Fruit fly (Drosophila melanogaster) whole organism, embryonic: ENCODE results near the gene Cpr66Cb.

Experiments used
- Ada2b ChIP-seq: fragments of 200-800 bp; sonication (Bioruptor generic); IDR thresholded peaks from 2 replicates; pipeline ENCODE4 v1.3.6; 2022; ENCODE audit warnings: missing biosample characterization, missing genetic modification characterization
- B-H1 ChIP-seq: fragments of 200-800 bp; sonication (Bioruptor generic); IDR thresholded peaks from 3 replicates; pipeline ENCODE4 v1.3.6; 2022; ENCODE audit warnings: missing biosample characterization, missing genetic modification characterization
- C15 ChIP-seq: fragments of 200-800 bp; sonication (Bioruptor generic); IDR thresholded peaks from 3 replicates; pipeline ENCODE4 v1.3.6; 2022; ENCODE audit warnings: missing biosample characterization, missing genetic modification characterization
- CG12155 ChIP-seq: fragments of 200-800 bp; sonication (Bioruptor generic); optimal IDR thresholded peaks from 3 replicates; lab custom pipeline; 2016; ENCODE audit warnings: missing biosample characterization, missing genetic modification characterization
- CG12744 ChIP-seq: fragments of 200-800 bp; sonication (Bioruptor generic); optimal IDR thresholded peaks from 2 replicates; lab custom pipeline; 2016; ENCODE audit warnings: missing biosample characterization, missing genetic modification characterization
- CG14014 ChIP-seq: fragments of 200-800 bp; sonication (Bioruptor generic); IDR thresholded peaks from 2 replicates; pipeline ENCODE4 v1.3.6; 2022; ENCODE audit warnings: missing biosample characterization, missing genetic modification characterization
- CG14667 ChIP-seq: fragments of 200-800 bp; sonication (Bioruptor generic); IDR thresholded peaks from 2 replicates; pipeline ENCODE4 v1.3.6; 2022; ENCODE audit warnings: missing biosample characterization, missing genetic modification characterization
- CG14710 ChIP-seq: fragments of 200-800 bp; sonication (Bioruptor generic); optimal IDR thresholded peaks from 3 replicates; lab custom pipeline; 2019; ENCODE audit warnings: missing biosample characterization, mild to moderate bottlenecking, missing genetic modification characterization, moderate library complexity
- CG15011 ChIP-seq: fragments of 200-800 bp; sonication (Bioruptor generic); optimal IDR thresholded peaks from 3 replicates; lab custom pipeline; 2018; ENCODE audit warnings: missing biosample characterization, mild to moderate bottlenecking, missing genetic modification characterization
- CG15269 ChIP-seq: fragments of 200-800 bp; sonication (Bioruptor generic); optimal IDR thresholded peaks from 2 replicates; lab custom pipeline; 2018; ENCODE audit warnings: missing biosample characterization, mild to moderate bottlenecking, missing genetic modification characterization, moderate library complexity
- CG16815 ChIP-seq: fragments of 200-800 bp; sonication (Bioruptor generic); optimal IDR thresholded peaks from 3 replicates; lab custom pipeline; 2017; ENCODE audit warnings: missing biosample characterization, mild to moderate bottlenecking, missing genetic modification characterization
- CG17912 ChIP-seq: fragments of 200-800 bp; sonication (Bioruptor generic); optimal IDR thresholded peaks from 2 replicates; lab custom pipeline; 2018; ENCODE audit warnings: missing biosample characterization, mild to moderate bottlenecking, missing genetic modification characterization
- CG18476 ChIP-seq: fragments of 200-800 bp; sonication (Bioruptor generic); optimal IDR thresholded peaks from 2 replicates; lab custom pipeline; 2016; ENCODE audit warnings: missing biosample characterization, mild to moderate bottlenecking, missing genetic modification characterization
- CG2116 ChIP-seq: fragments of 200-800 bp; sonication (Bioruptor generic); optimal IDR thresholded peaks from 3 replicates; lab custom pipeline; 2018; ENCODE audit warnings: missing biosample characterization, mild to moderate bottlenecking, missing genetic modification characterization
- CG2120 ChIP-seq: fragments of 200-800 bp; sonication (Bioruptor generic); optimal IDR thresholded peaks from 3 replicates; lab custom pipeline; 2016; ENCODE audit warnings: missing biosample characterization, missing genetic modification characterization
- CG2202 ChIP-seq: fragments of 200-800 bp; sonication (Bioruptor generic); optimal IDR thresholded peaks from 2 replicates; lab custom pipeline; 2018; ENCODE audit warnings: missing biosample characterization, mild to moderate bottlenecking, missing genetic modification characterization
- CG31224 ChIP-seq: fragments of 200-800 bp; sonication (Bioruptor generic); IDR thresholded peaks from 2 replicates; pipeline ENCODE4 v1.3.6; 2022; ENCODE audit warnings: missing biosample characterization, missing genetic modification characterization
- CG3163 ChIP-seq: fragments of 200-800 bp; sonication (Bioruptor generic); optimal IDR thresholded peaks from 3 replicates; lab custom pipeline; 2016; ENCODE audit warnings: missing biosample characterization, missing genetic modification characterization
- CG32532 ChIP-seq: fragments of 200-800 bp; sonication (Bioruptor generic); IDR thresholded peaks from 2 replicates; pipeline ENCODE4 v1.3.6; 2022; ENCODE audit warnings: missing biosample characterization, missing genetic modification characterization
- CG43689 ChIP-seq: fragments of 200-800 bp; sonication (Bioruptor generic); IDR thresholded peaks from 2 replicates; pipeline ENCODE4 v1.3.6; 2022; ENCODE audit warnings: missing biosample characterization, missing genetic modification characterization
- CG4707 ChIP-seq: fragments of 200-800 bp; sonication (Bioruptor generic); optimal IDR thresholded peaks from 2 replicates; lab custom pipeline; 2018; ENCODE audit warnings: missing biosample characterization, mild to moderate bottlenecking, missing genetic modification characterization, moderate library complexity
- CG8290 ChIP-seq, 3 experiments: fragments of 200-800 bp; sonication (Bioruptor generic); optimal IDR thresholded peaks; 2 replicates each; lab custom pipeline; 2016 to 2019; ENCODE audit warnings: missing biosample characterization in 3 of 3, missing genetic modification characterization in 3 of 3, mild to moderate bottlenecking in 2 of 3, moderate library complexity in 1 of 3
- CG8924 ChIP-seq: fragments of 200-800 bp; optimal IDR thresholded peaks from 3 replicates; lab custom pipeline; 2019; ENCODE audit warnings: missing biosample characterization, mild to moderate bottlenecking, missing genetic modification characterization, moderate library complexity
- CG9876 ChIP-seq: fragments of 200-800 bp; sonication (Bioruptor generic); optimal IDR thresholded peaks from 2 replicates; lab custom pipeline; 2016; ENCODE audit warnings: missing biosample characterization, missing genetic modification characterization
- Dbx ChIP-seq: fragments of 200-800 bp; sonication (Bioruptor generic); IDR thresholded peaks from 3 replicates; pipeline ENCODE4 v1.3.6; 2022; ENCODE audit warnings: missing biosample characterization, missing genetic modification characterization
- Ets97D ChIP-seq: fragments of 200-800 bp; sonication (Bioruptor generic); optimal IDR thresholded peaks from 3 replicates; lab custom pipeline; 2016; ENCODE audit warnings: missing biosample characterization, missing genetic modification characterization
- GATAe ChIP-seq: fragments of 200-800 bp; sonication (Bioruptor generic); conservative IDR thresholded peaks from 2 replicates; pipeline ENCODE4 v1.3.6; 2022; ENCODE audit warnings: missing biosample characterization, missing genetic modification characterization
- Jarid2 ChIP-seq: fragments of 200-800 bp; sonication (Bioruptor generic); optimal IDR thresholded peaks from 3 replicates; lab custom pipeline; 2017; ENCODE audit warnings: mild to moderate bottlenecking, missing biosample characterization, missing genetic modification reagents, missing genetic modification characterization
- Meics ChIP-seq: fragments of 200-800 bp; sonication (Bioruptor generic); optimal IDR thresholded peaks from 2 replicates; lab custom pipeline; 2017; ENCODE audit warnings: missing biosample characterization, mild to moderate bottlenecking, missing genetic modification characterization
- Mrtf ChIP-seq: fragments of 200-800 bp; sonication (Bioruptor generic); IDR thresholded peaks from 3 replicates; pipeline ENCODE4 v1.3.6; 2022; ENCODE audit warnings: missing biosample characterization, missing genetic modification characterization
- Spps ChIP-seq: fragments of 200-800 bp; sonication (Bioruptor generic); optimal IDR thresholded peaks from 2 replicates; lab custom pipeline; 2018; ENCODE audit warnings: missing biosample characterization, mild to moderate bottlenecking, missing genetic modification characterization
- Trl ChIP-seq, 3 experiments: fragments of >200 bp in 2 of 3; fragments of 200-800 bp in 1 of 3; sonication (Bioruptor generic) in 1 of 3; optimal IDR thresholded peaks; 2 replicates in 1 of 3; 3 replicates in 2 of 3; lab custom pipeline; 2016 to 2017; ENCODE audit warnings: missing biosample characterization in 1 of 3, missing genetic modification characterization in 1 of 3
- Xbp1 ChIP-seq: fragments of 200-800 bp; sonication (Bioruptor generic); optimal IDR thresholded peaks from 3 replicates; lab custom pipeline; 2016; ENCODE audit warnings: missing biosample characterization, mild to moderate bottlenecking, missing genetic modification characterization
- bsh ChIP-seq, 2 experiments: fragments of 200-800 bp; sonication (Bioruptor generic); optimal IDR thresholded peaks; 2 replicates each; lab custom pipeline; 2017 to 2018; ENCODE audit warnings: mild to moderate bottlenecking in 2 of 2, missing biosample characterization in 2 of 2, missing genetic modification characterization in 2 of 2, moderate library complexity in 1 of 2
- corto ChIP-seq: fragments of 200-800 bp; sonication (Bioruptor generic); optimal IDR thresholded peaks from 2 replicates; lab custom pipeline; 2016; ENCODE audit warnings: missing biosample characterization, mild to moderate bottlenecking, missing genetic modification characterization, moderate library complexity
- emc ChIP-seq: fragments of 200-800 bp; sonication (Bioruptor generic); optimal IDR thresholded peaks from 2 replicates; lab custom pipeline; 2016; ENCODE audit warnings: missing biosample characterization, missing genetic modification characterization
- ewg ChIP-seq: fragments of 200-800 bp; sonication (Bioruptor generic); optimal IDR thresholded peaks from 3 replicates; lab custom pipeline; 2017; ENCODE audit warnings: mild to moderate bottlenecking, missing biosample characterization, missing genetic modification reagents, missing genetic modification characterization
- lmd ChIP-seq: fragments of 200-800 bp; sonication (Bioruptor generic); IDR thresholded peaks from 2 replicates; pipeline ENCODE4 v1.3.6; 2022; ENCODE audit warnings: missing biosample characterization, missing genetic modification characterization
- otp ChIP-seq: fragments of 200-800 bp; sonication (Bioruptor generic); IDR thresholded peaks from 3 replicates; pipeline ENCODE4, ENCODE4 v1.3.6; 2022; ENCODE audit warnings: missing biosample characterization, missing genetic modification characterization
- peb ChIP-seq: fragments of 200-800 bp; sonication (Bioruptor generic); IDR thresholded peaks from 2 replicates; pipeline ENCODE4 v1.3.6; 2022; ENCODE audit warnings: missing biosample characterization, missing genetic modification characterization
- pnt ChIP-seq: fragments of 200-800 bp; sonication (Bioruptor generic); optimal IDR thresholded peaks from 3 replicates; lab custom pipeline; 2016; ENCODE audit warnings: missing biosample characterization, missing genetic modification characterization
- repo ChIP-seq: fragments of 200-800 bp; sonication (Bioruptor generic); optimal IDR thresholded peaks from 2 replicates; lab custom pipeline; 2016; ENCODE audit warnings: missing biosample characterization, missing genetic modification characterization
- sima ChIP-seq: fragments of 200-800 bp; sonication (Bioruptor generic); optimal IDR thresholded peaks from 2 replicates; lab custom pipeline; 2016; ENCODE audit warnings: missing biosample characterization, missing genetic modification characterization
- sna ChIP-seq: fragments of 200-800 bp; sonication (Bioruptor generic); IDR thresholded peaks from 2 replicates; pipeline ENCODE4 v1.3.6; 2022; ENCODE audit warnings: missing biosample characterization, missing genetic modification characterization; ENCODE audit not compliant: partially characterized antibody
- stc ChIP-seq: fragments of 200-800 bp; sonication (Bioruptor generic); IDR thresholded peaks from 2 replicates; pipeline ENCODE4 v1.3.6; 2022; ENCODE audit warnings: missing biosample characterization, missing genetic modification characterization
- sug ChIP-seq: fragments of 200-800 bp; optimal IDR thresholded peaks from 2 replicates; lab custom pipeline; 2019; ENCODE audit warnings: missing biosample characterization, mild to moderate bottlenecking, missing genetic modification characterization, moderate library complexity
- tna ChIP-seq: fragments of 200-800 bp; sonication (Bioruptor generic); IDR thresholded peaks from 2 replicates; pipeline ENCODE4 v1.3.6; 2022; ENCODE audit warnings: missing biosample characterization, missing genetic modification characterization; ENCODE audit not compliant: partially characterized antibody
- wdn ChIP-seq: fragments of 200-800 bp; sonication (Bioruptor generic); IDR thresholded peaks from 2 replicates; pipeline ENCODE4 v1.3.6; 2022; ENCODE audit warnings: missing biosample characterization, missing genetic modification characterization
- zen ChIP-seq: fragments of 200-800 bp; sonication (Bioruptor generic); optimal IDR thresholded peaks from 3 replicates; lab custom pipeline; 2018; ENCODE audit warnings: missing biosample characterization, mild to moderate bottlenecking, missing genetic modification characterization, moderate library complexity

Cpr66Cb gene

dm6 chr3L:8315141-8315816 is 21.2 kb upstream of the Cpr66Cb start, which contains the start of gene Cpsf6 (continued):
- no peak for TF ChIP-seq Meics (GFP tag; lab: Kevin White, UChicago)
- TF ChIP-seq CG12155 (GFP tag; lab: Kevin White, UChicago) = peak; percentile 44
- peak in 1 of 2 experiments; percentile 74 for TF ChIP-seq bsh (GFP tag; optimal IDR thresholded peaks at IDR 0.05; lab: Kevin White, UChicago)
- no peak for TF ChIP-seq CG9876 (GFP tag; lab: Kevin White, UChicago)
- TF ChIP-seq repo (GFP tag; lab: Kevin White, UChicago) = no peak
- TF ChIP-seq peb = no peak
- peak; percentile 67 for TF ChIP-seq Ada2b
- TF ChIP-seq Jarid2 = no peak
- TF ChIP-seq sug = peak; percentile 68
- peak; percentile 66 for TF ChIP-seq CG8924 (tag; lab: Kevin White, UChicago)
- TF ChIP-seq CG14014 (GFP tag; lab: Robert Waterston, UW) = peak; percentile 56
- TF ChIP-seq CG3163 (GFP tag; lab: Kevin White, UChicago) = no peak
- TF ChIP-seq wdn (GFP tag; lab: Robert Waterston, UW) = no peak
- peak; percentile 87 for TF ChIP-seq CG14710
- TF ChIP-seq CG4707 (GFP tag; lab: Kevin White, UChicago) = no peak
- TF ChIP-seq CG2116 = peak; percentile 82
- no peak for TF ChIP-seq CG17912 (GFP tag; lab: Kevin White, UChicago)
- peak; percentile 9 for TF ChIP-seq CG8290 (GFP tag; optimal IDR thresholded peaks at IDR 0.05; lab: Kevin White, UChicago)
- TF ChIP-seq CG8290 (tag; optimal IDR thresholded peaks at IDR 0.05; lab: Kevin White, UChicago) = no peak
- 0 out of 3 replicates have a peak, but pooled peaks have one; percentile 51 for TF ChIP-seq Dbx (GFP tag; lab: Robert Waterston, UW)
- TF ChIP-seq Mrtf = no peak; the same call in 2 of the 3 replicates
- peak; percentile 22 for TF ChIP-seq CG16815 (GFP tag; lab: Kevin White, UChicago)
- no peak for TF ChIP-seq tna (GFP tag; lab: Robert Waterston, UW)
- peak; percentile 74 for TF ChIP-seq CG15269 (tag; lab: Kevin White, UChicago)
- peak; percentile 64 for TF ChIP-seq CG18476 (GFP tag; lab: Kevin White, UChicago)
- peak; percentile 70 for TF ChIP-seq CG2120 (GFP tag; lab: Kevin White, UChicago)
- TF ChIP-seq CG32532 (GFP tag; lab: Robert Waterston, UW) = peak; percentile 72
- TF ChIP-seq lmd (GFP tag; lab: Robert Waterston, UW) = peak; percentile 44; the same call in 1 of the 2 replicates
- peak; percentile 38 for TF ChIP-seq Spps
- TF ChIP-seq Xbp1 (GFP tag; lab: Kevin White, UChicago) = peak; percentile 64
- peak; percentile 89 for TF ChIP-seq zen (tag; lab: Kevin White, UChicago)
- no peak for TF ChIP-seq corto (GFP tag; lab: Kevin White, UChicago)
- no peak for TF ChIP-seq CG12744 (GFP tag; lab: Kevin White, UChicago)
- TF ChIP-seq sima (GFP tag; lab: Kevin White, UChicago) = no peak
- peak; percentile 11 for TF ChIP-seq CG2202 (tag; lab: Kevin White, UChicago)
- peak; percentile 53 for TF ChIP-seq CG31224 (GFP tag; lab: Robert Waterston, UW)
- no peak for TF ChIP-seq CG43689 (GFP tag; lab: Robert Waterston, UW)
- peak; percentile 30; the same call in 1 of the 2 replicates for TF ChIP-seq CG14667 (GFP tag; lab: Robert Waterston, UW)
- no peak for TF ChIP-seq sna (GFP tag; lab: Robert Waterston, UW)
- no peak for TF ChIP-seq emc
- TF ChIP-seq stc = no peak
- no peak for TF ChIP-seq Trl (optimal IDR thresholded peaks at IDR 0.05; lab: Kevin White, UChicago)
- peak; percentile 43 for TF ChIP-seq Trl (GFP tag; optimal IDR thresholded peaks at IDR 0.05; lab: Kevin White, UChicago)
- TF ChIP-seq Ets97D (GFP tag; lab: Kevin White, UChicago) = peak; percentile 49
- TF ChIP-seq GATAe (GFP tag; lab: Robert Waterston, UW) = no peak
- no peak; the same call in 2 of the 3 replicates for TF ChIP-seq B-H1
- TF ChIP-seq otp (GFP tag; lab: Robert Waterston, UW) = no peak
- peak; percentile 8 for TF ChIP-seq CG15011
- TF ChIP-seq ewg (GFP tag; lab: Kevin White, UChicago) = peak; percentile 19
- TF ChIP-seq pnt (GFP tag; lab: Kevin White, UChicago) = no peak
- TF ChIP-seq C15 = no peak
